Fruit fly (Drosophila melanogaster): Measurements from ENCODE around the gene Ndae1.
A peak's percentile ranks its signal among the peaks of the same experiment; 100 is the strongest.

Ndae1 gene

dm6 chr2L:7239310-7239709 lies 9.8 kb downstream of the Ndae1 start:
- TF ChIP-seq CG17801 (GFP tag; optimal IDR thresholded peaks at IDR 0.05; ENCODE audit: partially characterized antibody): peak; percentile 5

dm6 chr2L:7232713-7233112 lies 16.4 kb downstream of the Ndae1 start, which contains the start of gene CG43800:
Gene CG43800, minus strand, starts transcription at chr2L:7232813.
- no peak for TF ChIP-seq CG17801 (GFP tag; optimal IDR thresholded peaks at IDR 0.05; ENCODE audit: partially characterized antibody)

DNA sequence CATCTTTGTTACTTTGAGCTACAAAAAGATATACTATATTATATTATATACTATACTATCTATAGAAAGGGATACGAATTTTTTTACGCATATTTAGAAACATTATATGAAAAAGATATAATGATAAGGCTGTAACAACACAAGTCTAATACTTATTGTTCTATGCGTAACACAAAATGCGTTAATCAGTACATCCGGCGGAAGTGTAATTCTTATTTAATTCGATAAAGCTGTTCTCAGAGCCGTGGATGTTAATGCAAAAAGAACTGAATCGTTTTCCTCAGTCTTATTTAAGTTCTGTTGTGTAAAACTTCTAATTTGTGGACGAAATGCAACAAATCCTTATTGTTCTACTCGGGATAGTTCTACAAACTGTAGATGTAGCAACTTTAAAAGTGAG lies 21.7 kb downstream of the Ndae1 start, which contains the start of gene CG43799:
CG43799 (plus strand) TSS at position 301 of the 400 bp plus-strand sequence.
- TF ChIP-seq CG17801 (GFP tag; optimal IDR thresholded peaks at IDR 0.05; ENCODE audit: partially characterized antibody): no peak

dm6 chr2L:7226587-7226986 lies 22.6 kb downstream of the Ndae1 start:
- TF ChIP-seq CG17801 (GFP tag; optimal IDR thresholded peaks at IDR 0.05; ENCODE audit: partially characterized antibody): no peak

DNA sequence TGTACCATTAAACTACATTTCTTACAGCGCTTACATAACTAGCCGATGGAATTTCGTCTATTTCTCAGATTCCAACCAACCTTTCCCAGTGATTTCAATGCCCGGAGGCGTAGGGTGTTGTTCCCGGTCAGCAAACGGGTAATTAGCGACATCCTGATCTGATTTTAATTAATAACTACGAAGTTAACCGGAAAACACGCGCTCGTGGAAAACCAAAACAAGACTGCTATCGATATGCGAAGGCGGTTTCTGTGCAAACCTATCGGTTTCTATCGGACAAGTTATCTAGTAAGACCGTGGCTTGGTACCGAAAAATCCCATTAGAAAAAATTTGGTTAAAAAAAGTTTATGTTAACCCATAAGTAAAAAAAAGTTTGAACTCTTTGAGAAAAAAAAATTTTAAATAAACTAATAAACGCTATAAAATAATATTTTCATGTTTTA lies 26.3 kb downstream of the Ndae1 start, which contains the start of gene mEFG1:
mEFG1 (minus strand) TSS at position 253 of the 444 bp plus-strand sequence.
- TF ChIP-seq CG17801 (GFP tag; optimal IDR thresholded peaks at IDR 0.05; ENCODE audit: partially characterized antibody): peak; percentile 5

- TF ChIP-seq CG17801 (GFP tag; optimal IDR thresholded peaks at IDR 0.05; ENCODE audit: partially characterized antibody): peak; percentile 60
Observed at dm6 chr2L:7219650-7220267, 29.4 kb downstream of the Ndae1 start, which contains the start of gene CG13784. Gene CG13784, minus strand, starts transcription at chr2L:7220033.

DNA sequence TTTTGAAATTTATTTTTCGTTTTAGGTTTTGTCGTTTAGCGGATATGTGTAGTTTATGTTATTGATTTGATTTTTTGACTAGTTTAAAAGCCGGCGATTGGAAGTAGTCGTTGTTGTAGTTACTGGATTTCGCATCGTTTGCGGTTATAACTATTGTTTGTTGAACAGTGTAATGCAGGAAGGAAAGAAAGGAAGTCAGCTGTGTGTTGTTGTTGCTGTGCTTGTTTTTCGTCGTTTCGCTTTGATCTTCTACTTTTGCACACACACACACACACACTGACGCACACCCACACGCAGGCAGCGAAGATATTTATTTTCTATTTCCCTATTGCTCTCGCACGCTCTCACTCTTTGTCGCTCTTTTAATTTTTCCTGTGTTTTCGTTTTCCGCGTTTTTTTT lies 30.0 kb downstream of the Ndae1 start:
- TF ChIP-seq CG17801 (GFP tag; optimal IDR thresholded peaks at IDR 0.05; ENCODE audit: partially characterized antibody): no peak

dm6 chr2L:7217931-7218330 lies 31.2 kb downstream of the Ndae1 start:
- peak; percentile 19 for TF ChIP-seq CG17801 (GFP tag; optimal IDR thresholded peaks at IDR 0.05; ENCODE audit: partially characterized antibody)

- TF ChIP-seq CG17801 (GFP tag; optimal IDR thresholded peaks at IDR 0.05; ENCODE audit: partially characterized antibody): no peak
Observed at dm6 chr2L:7217059-7217458, 32.1 kb downstream of the Ndae1 start.

dm6 chr2L:7216272-7216671 lies 32.9 kb downstream of the Ndae1 start:
- no peak for TF ChIP-seq CG17801 (GFP tag; optimal IDR thresholded peaks at IDR 0.05; ENCODE audit: partially characterized antibody)

- TF ChIP-seq CG17801 (GFP tag; optimal IDR thresholded peaks at IDR 0.05; ENCODE audit: partially characterized antibody): no peak
Observed at dm6 chr2L:7215657-7216056, 33.5 kb downstream of the Ndae1 start.

DNA sequence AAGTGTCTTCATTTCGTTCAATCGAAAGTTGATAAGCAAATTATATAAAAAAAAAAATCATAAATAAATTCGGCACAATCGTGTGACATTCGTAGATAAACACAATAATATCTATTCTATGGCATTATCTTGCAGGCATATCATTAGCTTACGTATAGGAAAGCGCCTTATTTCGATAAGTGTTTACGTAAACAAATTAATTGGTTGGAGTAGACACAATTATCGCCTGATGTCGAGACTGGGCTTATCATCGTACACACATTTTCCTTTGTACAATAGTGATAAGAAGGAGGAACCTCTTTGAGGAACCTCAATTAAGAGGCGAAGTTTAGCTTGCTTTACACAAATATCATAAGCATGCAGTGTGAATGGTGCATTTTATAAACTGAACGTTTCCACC lies 34.3 kb downstream of the Ndae1 start:
- TF ChIP-seq CG17801 (GFP tag; optimal IDR thresholded peaks at IDR 0.05; ENCODE audit: partially characterized antibody): no peak

DNA sequence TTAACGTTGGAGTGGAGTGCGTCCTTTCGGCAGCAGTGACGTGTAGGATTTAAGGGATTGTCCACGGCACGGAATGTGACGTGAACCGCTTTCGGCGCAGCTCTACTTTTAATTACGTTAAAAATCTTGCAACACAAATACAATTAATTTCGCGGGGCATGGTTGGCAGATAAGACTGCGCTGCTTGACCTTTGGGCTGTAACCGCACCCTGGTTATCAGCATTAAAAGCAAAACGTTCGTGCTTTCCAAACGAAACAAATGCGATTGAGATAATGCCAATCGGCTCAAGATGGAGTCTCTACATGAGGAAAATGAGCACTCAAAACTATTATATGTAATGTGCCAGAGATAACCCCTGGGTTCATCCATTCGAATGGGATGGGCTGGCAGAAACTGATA lies 35.6 kb downstream of the Ndae1 start:
- no peak for TF ChIP-seq CG17801 (GFP tag; optimal IDR thresholded peaks at IDR 0.05; ENCODE audit: partially characterized antibody)

dm6 chr2L:7207660-7208059 lies 41.5 kb downstream of the Ndae1 start:
- no peak for TF ChIP-seq CG17801 (GFP tag; optimal IDR thresholded peaks at IDR 0.05; ENCODE audit: partially characterized antibody)

- TF ChIP-seq CG17801 (GFP tag; optimal IDR thresholded peaks at IDR 0.05; ENCODE audit: partially characterized antibody): peak; percentile 75
Observed at dm6 chr2L:7204172-7204482, 45.0 kb downstream of the Ndae1 start, which contains the start of gene CG4502. Gene CG4502, minus strand, starts transcription at chr2L:7204264.

DNA sequence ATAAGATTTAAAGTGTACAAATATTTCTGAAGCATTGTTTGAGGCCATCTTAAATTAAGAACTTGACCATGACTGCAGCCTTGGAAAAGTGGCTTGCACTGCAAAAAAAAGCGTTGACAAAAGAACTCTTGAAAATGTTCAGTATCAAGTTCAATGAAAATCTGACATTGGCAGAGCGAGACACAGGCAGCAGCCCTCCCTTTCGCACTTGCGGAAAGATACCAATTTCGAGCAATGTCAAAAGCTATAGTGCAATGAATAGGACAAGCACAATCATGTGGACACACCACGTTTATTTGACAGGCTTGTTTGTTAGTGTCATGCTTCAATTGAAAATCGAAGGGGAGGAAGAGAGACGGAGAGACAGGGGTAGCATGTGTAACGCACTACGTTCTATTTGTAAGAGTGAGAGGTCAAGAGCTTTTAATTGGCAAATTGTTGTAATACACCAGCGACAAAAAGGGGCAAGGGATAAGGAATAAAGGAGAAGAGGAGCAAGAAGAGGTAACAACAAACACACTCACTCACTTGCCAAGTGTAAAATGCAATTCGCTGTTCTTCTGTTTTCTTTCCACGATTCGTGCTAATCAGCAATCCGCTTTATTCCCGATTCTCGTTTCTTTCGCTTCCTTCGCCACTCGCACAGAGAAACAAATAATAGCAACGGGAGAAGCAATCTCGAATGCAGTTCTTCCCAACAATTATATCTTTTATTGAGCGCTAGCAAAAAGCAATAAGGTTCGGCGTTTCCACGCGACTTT lies 45.6 kb downstream of the Ndae1 start:
- TF ChIP-seq CG17801 (GFP tag; optimal IDR thresholded peaks at IDR 0.05; ENCODE audit: partially characterized antibody): no peak

All from ovary, adult (tissue).